Fruit fly (Drosophila melanogaster): ENCODE results near the gene 4E-T.

The 4E-T gene

DNA sequence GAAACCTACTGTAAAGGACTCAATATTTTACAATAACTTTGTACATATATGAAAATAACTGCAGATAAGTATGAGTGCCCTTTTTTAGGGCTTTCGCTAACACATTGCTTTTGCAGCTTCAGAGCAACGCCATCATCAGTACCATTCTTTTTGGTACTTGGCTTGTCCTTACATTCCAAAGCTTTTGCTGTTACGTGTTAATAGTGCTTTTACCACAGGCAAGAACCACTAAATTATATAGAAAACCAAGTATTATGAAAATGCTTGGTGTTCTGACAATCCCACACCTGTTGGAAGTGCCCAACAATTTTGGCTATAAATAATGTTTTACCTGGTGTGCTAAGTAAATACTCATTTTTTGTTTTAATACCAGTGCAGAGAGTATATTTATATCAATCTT is 21.1 kb downstream of the 4E-T start:
- TF ChIP-seq kah (GFP tag; optimal IDR thresholded peaks at IDR 0.05) = peak; percentile 26
- TF ChIP-seq NC2β (GFP tag; optimal IDR thresholded peaks at IDR 0.05) = no peak
- peak; percentile 72 for TF ChIP-seq CTCF (GFP tag; optimal IDR thresholded peaks at IDR 0.05)
- TF ChIP-seq CG2199 (GFP tag; IDR thresholded peaks at IDR 0.05) = 0 out of 3 replicates have a peak, but pooled peaks have one; percentile 37
- peak in 1 of 2 experiments; percentile 65 for TF ChIP-seq Pdp1 (GFP tag; optimal IDR thresholded peaks at IDR 0.05)
- TF ChIP-seq GATAe (GFP tag; conservative IDR thresholded peaks at IDR 0.05) = no peak
- TF ChIP-seq CG31224 (GFP tag; IDR thresholded peaks at IDR 0.05) = no peak
- peak; percentile 54 for TF ChIP-seq CG9437 (GFP tag; optimal IDR thresholded peaks at IDR 0.05)
- peak; percentile 76 for TF ChIP-seq CG13894 (tag; optimal IDR thresholded peaks at IDR 0.05)
- TF ChIP-seq scrt (GFP tag; optimal IDR thresholded peaks at IDR 0.05) = peak; percentile 74

DNA sequence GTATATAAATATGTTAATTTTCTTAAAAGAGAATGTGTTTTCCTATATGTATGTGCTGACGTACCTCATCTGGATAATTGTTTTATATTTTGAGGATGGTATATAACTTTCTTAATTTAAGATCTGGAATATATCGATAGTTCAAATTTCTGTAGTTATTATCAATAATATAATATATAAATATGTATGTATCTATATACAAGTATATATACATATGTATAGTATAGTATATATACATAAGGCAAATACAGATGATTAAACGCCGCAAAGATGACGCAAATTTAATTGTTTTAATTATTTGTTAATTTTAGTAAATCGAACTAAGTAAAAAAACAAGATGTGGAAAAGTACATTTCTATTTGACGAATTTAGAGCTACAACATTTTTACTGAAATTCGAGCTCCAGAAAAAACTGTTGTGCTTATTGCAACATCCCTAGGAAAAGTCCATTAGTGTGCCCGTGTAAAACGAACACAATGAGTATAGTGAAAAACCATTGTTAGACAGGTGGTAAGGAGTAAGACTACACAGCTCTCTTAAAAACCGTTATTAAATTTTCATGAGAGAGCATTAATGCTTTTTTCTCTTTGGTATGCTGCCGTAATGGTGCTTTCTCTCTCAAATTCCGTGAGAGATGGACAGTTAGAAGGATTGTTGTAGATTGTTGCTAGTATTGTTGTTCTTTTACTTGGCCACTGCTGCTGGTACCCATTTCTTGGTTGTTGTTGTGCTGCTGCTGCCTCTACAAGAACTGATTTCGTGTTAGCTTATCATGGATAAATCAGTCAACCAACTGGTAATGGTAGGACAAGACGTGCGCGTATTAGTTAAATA is 21.9 kb downstream of the 4E-T start, which contains the start of gene mGluR:
Gene mGluR (plus strand): TSS at position 784 of the 834 bp plus-strand sequence.
- TF ChIP-seq nerfin-1 (tag; optimal IDR thresholded peaks at IDR 0.05) (peak; percentile 86), CG2116 (GFP tag; optimal IDR thresholded peaks at IDR 0.05) (peak; percentile 20), sd (tag; optimal IDR thresholded peaks at IDR 0.05) (no peak), CoRest (tag; optimal IDR thresholded peaks at IDR 0.05) (no peak), CG17802 (tag; optimal IDR thresholded peaks at IDR 0.05) (peak; percentile 93), ssp (GFP tag; IDR thresholded peaks at IDR 0.05) (peak; percentile 93), lola (GFP tag; optimal IDR thresholded peaks at IDR 0.05) (peak in 1 of 3 experiments; percentile 47), Oli (tag; optimal IDR thresholded peaks at IDR 0.05) (no peak), hb (GFP tag; IDR thresholded peaks at IDR 0.05; ENCODE audit: partially characterized antibody) (no peak), Nf-YB (GFP tag; optimal IDR thresholded peaks at IDR 0.05) (no peak), CG4820 (GFP tag; optimal IDR thresholded peaks at IDR 0.05) (no peak), CG1603 (tag; optimal IDR thresholded peaks at IDR 0.05) (peak; percentile 73), bab2 (GFP tag; optimal IDR thresholded peaks at IDR 0.05) (no peak), pfk (GFP tag; optimal IDR thresholded peaks at IDR 0.05) (peak; percentile 54), hth (optimal IDR thresholded peaks at IDR 0.05) (no peak), Atf6 (GFP tag; IDR thresholded peaks at IDR 0.05) (no peak), CG3838 (GFP tag; optimal IDR thresholded peaks at IDR 0.05) (no peak), B-H2 (GFP tag; optimal IDR thresholded peaks at IDR 0.05) (no peak), CG8359 (GFP tag; optimal IDR thresholded peaks at IDR 0.05; ENCODE audit: borderline replicate concordance) (no peak), pnt (GFP tag; optimal IDR thresholded peaks at IDR 0.05) (no peak), ranshi (GFP tag; IDR thresholded peaks at IDR 0.05) (no peak), CG15601 (tag; optimal IDR thresholded peaks at IDR 0.05) (no peak), usp (GFP tag; optimal IDR thresholded peaks at IDR 0.05) (no peak), Doc3 (GFP tag; IDR thresholded peaks at IDR 0.05; ENCODE audit: partially characterized antibody) (no peak), abd-A (tag; optimal IDR thresholded peaks at IDR 0.05) (no peak), stc (GFP tag; IDR thresholded peaks at IDR 0.05) (no peak), CG1024 (GFP tag; IDR thresholded peaks at IDR 0.05) (peak; percentile 96), CG1792 (GFP tag; optimal IDR thresholded peaks at IDR 0.05) (no peak), Fer3 (tag; optimal IDR thresholded peaks at IDR 0.05) (no peak), sqz (GFP tag; optimal IDR thresholded peaks at IDR 0.05) (no peak), CG7987 (GFP tag; optimal IDR thresholded peaks at IDR 0.05) (no peak), H15 (GFP tag; IDR thresholded peaks at IDR 0.05) (no peak), CG18619 (GFP tag; optimal IDR thresholded peaks at IDR 0.05) (no peak), CG2199 (GFP tag; IDR thresholded peaks at IDR 0.05) (peak; percentile 75; the same call in 1 of the 3 replicates), MESR4 (GFP tag; optimal IDR thresholded peaks at IDR 0.05) (no peak), CG14710 (tag; optimal IDR thresholded peaks at IDR 0.05) (peak; percentile 3), Gsc (GFP tag; IDR thresholded peaks at IDR 0.05) (no peak), ac (GFP tag; optimal IDR thresholded peaks at IDR 0.05) (peak; percentile 2), CG17385 (GFP tag; optimal IDR thresholded peaks at IDR 0.05) (no peak)
